Fruit fly (Drosophila melanogaster) whole organism, pupa: ENCODE results near the gene Rala.

Source experiments
- Ets98B ChIP-seq: fragments of 200-800 bp; sonication (Bioruptor generic); IDR thresholded peaks from 2 replicates; pipeline ENCODE4 v1.3.6; 2022; ENCODE audit warnings: missing biosample characterization, missing genetic modification characterization
- Pif1A ChIP-seq: fragments of 200-800 bp; sonication (Bioruptor generic); optimal IDR thresholded peaks from 3 replicates; lab custom pipeline; 2016; ENCODE audit warnings: missing biosample characterization, missing genetic modification characterization

DNA sequence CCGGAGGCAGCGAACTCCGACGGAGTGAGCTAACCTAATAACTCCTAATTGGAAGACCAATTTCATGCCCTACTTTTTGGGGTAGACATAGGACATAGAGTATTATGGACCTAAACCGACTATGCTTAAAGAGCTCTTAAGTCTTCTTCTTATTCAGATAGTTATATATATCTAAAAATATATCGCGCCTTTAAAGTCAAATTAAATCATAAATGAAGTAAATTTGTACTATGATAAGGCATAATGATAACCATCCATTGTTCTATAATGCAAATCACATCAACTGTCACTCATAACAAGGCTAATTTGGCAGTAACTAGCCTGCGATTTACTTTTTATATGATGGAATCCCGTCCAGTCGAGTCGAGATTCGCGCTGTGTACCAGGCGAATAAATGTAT is 28.1 kb upstream of the Rala start:
- peak; percentile 13 for TF ChIP-seq Pif1A (GFP tag; lab: Kevin White, UChicago)
- TF ChIP-seq Ets98B (GFP tag; lab: Robert Waterston, UW) = no peak
